Worm (Caenorhabditis elegans): ENCODE measurements around the gene C54F6.18.
A peak's percentile ranks its signal among the peaks of the same experiment; 100 is the strongest.

The C54F6.18 gene

DNA sequence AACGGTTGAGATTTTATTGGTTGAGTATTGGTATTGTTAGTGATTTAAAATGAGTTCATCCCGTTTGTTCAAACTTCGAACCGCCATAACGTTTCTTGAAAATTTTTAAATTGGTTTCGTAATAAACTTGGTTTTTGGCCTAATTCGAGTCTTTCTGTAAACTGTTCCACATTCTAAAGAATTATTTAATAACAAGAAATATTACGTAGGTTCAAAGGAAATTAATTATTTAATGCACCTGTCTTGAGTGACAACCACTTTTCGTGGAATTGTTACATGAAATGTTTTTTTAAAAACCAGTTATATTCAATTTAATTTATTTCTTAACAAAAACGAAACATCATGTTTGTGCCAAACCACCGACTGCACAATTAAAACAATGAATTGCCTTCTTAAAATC, 24.6 kb upstream of the C54F6.18 start:
- TF ChIP-seq lir-3 (tag; optimal IDR thresholded peaks at IDR 0.05): no peak
- no peak for TF ChIP-seq lin-38 (GFP tag; IDR thresholded peaks at IDR 0.05)
- TF ChIP-seq unc-130 (GFP tag; optimal IDR thresholded peaks at IDR 0.05): no peak
- TF ChIP-seq F26F4.8 (GFP tag; conservative IDR thresholded peaks at IDR 0.05): no peak

ce11 chrV:7504271-7504670, 21.5 kb upstream of the C54F6.18 start, which contains the start of gene srh-229:
Gene srh-229 (minus strand): TSS chrV:7504371.
- TF ChIP-seq dmd-6 (GFP tag; IDR thresholded peaks at IDR 0.05) (no peak), R02D3.7 (tag; optimal IDR thresholded peaks at IDR 0.05) (no peak), nhr-48 (tag; optimal IDR thresholded peaks at IDR 0.05) (no peak), dpl-1 (GFP tag; optimal IDR thresholded peaks at IDR 0.05) (no peak), daf-16 (GFP tag; optimal IDR thresholded peaks at IDR 0.05) (no peak), daf-16 (tag; optimal IDR thresholded peaks at IDR 0.05) (no peak), lin-13 (GFP tag; optimal IDR thresholded peaks at IDR 0.05) (no peak), zip-11 (GFP tag; IDR thresholded peaks at IDR 0.05) (no peak), php-3 (GFP tag; IDR thresholded peaks at IDR 0.05) (no peak), Y75B8A.6 (GFP tag; IDR thresholded peaks at IDR 0.05) (no peak), set-16 (GFP tag; IDR thresholded peaks at IDR 0.05) (no peak), ztf-11 (tag; optimal IDR thresholded peaks at IDR 0.05) (no peak), ama-1 (optimal IDR thresholded peaks at IDR 0.05) (no peak), ceh-44 (GFP tag; IDR thresholded peaks at IDR 0.05) (no peak), pha-4 (GFP tag; IDR thresholded peaks at IDR 0.05) (no peak), pha-4 (tag; optimal IDR thresholded peaks at IDR 0.05) (no peak), T26A8.4 (GFP tag; IDR thresholded peaks at IDR 0.05) (no peak), lsy-2 (tag; optimal IDR thresholded peaks at IDR 0.05) (no peak), lin-38 (GFP tag; IDR thresholded peaks at IDR 0.05) (no peak), madf-9 (GFP tag; conservative IDR thresholded peaks at IDR 0.05) (no peak), Y5F2A.4 (GFP tag; optimal IDR thresholded peaks at IDR 0.05) (no peak), lim-7 (GFP tag; IDR thresholded peaks at IDR 0.05) (no peak)

DNA sequence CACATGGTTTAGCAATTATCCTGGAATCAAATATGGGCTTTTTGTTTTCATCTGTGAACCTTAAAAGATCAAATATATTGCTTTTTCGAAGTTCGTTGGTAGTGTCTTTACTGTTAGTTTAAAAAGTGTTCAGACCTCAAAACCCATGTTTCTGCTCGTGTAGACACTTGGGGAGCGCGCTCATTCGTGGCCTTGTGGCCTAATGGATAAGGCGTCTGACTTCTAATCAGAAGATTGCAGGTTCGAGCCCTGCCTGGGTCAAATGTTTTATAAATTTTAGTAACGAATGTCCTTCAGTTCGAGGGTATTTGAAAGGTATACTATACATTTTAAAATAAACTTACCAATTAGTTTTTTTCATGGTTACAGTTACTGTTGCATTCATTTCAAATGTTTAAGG, 19.6 kb upstream of the C54F6.18 start:
- TF ChIP-seq F44E2.7 (GFP tag; IDR thresholded peaks at IDR 0.05) (no peak), ceh-44 (GFP tag; IDR thresholded peaks at IDR 0.05) (0 out of 2 replicates have a peak, but pooled peaks have one; percentile 3)

DNA sequence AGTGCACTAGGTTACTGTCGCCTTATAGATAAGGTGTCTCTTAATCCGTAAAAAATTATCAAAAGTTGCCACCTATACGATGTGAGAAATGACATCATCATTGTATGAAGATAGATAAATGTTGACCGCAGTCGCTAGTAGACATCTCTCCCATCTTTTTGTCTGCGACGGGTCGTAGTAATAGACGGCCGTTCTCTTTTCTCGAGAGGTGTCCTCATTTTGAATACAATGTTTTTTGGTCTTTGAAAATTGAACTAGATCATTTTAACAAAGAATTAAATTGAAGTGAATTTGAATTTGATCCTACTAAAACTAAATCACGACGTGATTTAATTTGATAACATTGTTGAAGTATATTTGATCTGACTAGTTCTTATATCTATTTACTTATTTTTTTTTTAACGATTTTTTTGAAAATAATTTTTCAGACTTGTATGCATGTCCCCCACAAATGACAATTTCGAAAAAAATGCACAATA, 17.2 kb upstream of the C54F6.18 start, which contains the start of the genes str-31 and nhr-172:
TSS of gene str-31 (minus strand) at position 101 of the 479 bp plus-strand sequence.
TSS of gene nhr-172 (plus strand) at position 429 of the 479 bp plus-strand sequence.
- TF ChIP-seq T20F7.1 (GFP tag; optimal IDR thresholded peaks at IDR 0.05): no peak
- no peak for TF ChIP-seq cey-2 (tag; optimal IDR thresholded peaks at IDR 0.05; ENCODE audit: borderline replicate concordance, insufficient read depth)
- TF ChIP-seq dmd-6 (GFP tag; IDR thresholded peaks at IDR 0.05): no peak
- no peak for TF ChIP-seq saeg-2 (GFP tag; IDR thresholded peaks at IDR 0.05)
- no peak for TF ChIP-seq tra-1 (GFP tag; IDR thresholded peaks at IDR 0.05)
- no peak for TF ChIP-seq nhr-102 (tag; optimal IDR thresholded peaks at IDR 0.05)
- TF ChIP-seq ces-1 (GFP tag; optimal IDR thresholded peaks at IDR 0.05): no peak
- no peak for TF ChIP-seq ceh-44 (GFP tag; IDR thresholded peaks at IDR 0.05)
- no peak for TF ChIP-seq lin-29 (GFP tag; IDR thresholded peaks at IDR 0.05)
- no peak for TF ChIP-seq tag-97 (GFP tag; IDR thresholded peaks at IDR 0.05)
- no peak for TF ChIP-seq aly-2 (tag; optimal IDR thresholded peaks at IDR 0.05)
- TF ChIP-seq mxl-2 (GFP tag; conservative IDR thresholded peaks at IDR 0.05): no peak
